Worm (Caenorhabditis elegans): ENCODE results near the gene dpy-2.
A peak's percentile ranks its signal among the peaks of the same experiment; 100 is the strongest.

The dpy-2 gene

DNA sequence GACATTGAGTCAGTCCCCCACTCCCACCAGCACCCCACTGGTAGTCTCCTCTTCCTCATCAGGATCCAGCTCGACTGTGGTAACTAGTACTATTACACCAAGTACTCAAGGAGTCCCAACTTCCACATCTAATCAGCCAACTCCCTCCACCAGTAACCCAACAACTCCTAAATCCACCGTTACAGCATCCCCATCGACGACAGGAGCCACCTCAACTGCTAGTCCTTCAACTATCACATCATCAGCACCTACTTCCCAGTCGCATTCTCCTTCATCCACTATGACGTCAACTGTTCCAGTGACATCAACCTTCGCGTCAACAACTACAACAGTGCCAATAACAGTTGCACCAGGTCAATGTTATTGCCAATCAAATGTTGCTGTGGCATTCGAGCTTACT is 45.6 kb upstream of the dpy-2 start:
- peak in 1 of 2 experiments; percentile 96 for TF ChIP-seq unc-62 (GFP tag; optimal IDR thresholded peaks at IDR 0.05 in 1 of 2)
- TF ChIP-seq unc-62 (tag; optimal IDR thresholded peaks at IDR 0.05): no peak
- no peak for TF ChIP-seq F49E8.2 (tag; optimal IDR thresholded peaks at IDR 0.05; ENCODE audit: borderline replicate concordance)

DNA sequence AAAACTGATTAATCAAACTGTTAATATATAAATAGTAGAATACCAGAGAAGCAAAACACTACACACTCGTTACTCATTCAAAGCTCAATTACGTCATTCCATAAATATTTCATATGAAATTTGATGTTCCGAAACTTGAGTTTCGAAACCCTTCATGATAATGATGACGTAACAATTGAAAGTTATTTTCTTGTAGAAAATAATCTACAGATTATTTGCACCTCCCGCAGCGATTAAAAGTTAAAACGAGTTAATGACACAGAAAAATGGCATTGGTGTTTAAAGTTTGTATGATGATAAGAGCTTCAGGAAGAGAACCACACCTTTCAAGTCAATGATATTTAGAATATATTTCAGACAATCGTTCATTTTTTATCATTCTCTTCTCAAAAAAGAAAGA is 40.2 kb upstream of the dpy-2 start, which contains the start of gene H43E16.1:
Gene H43E16.1, plus strand, starts transcription at position 375 of the 400 bp plus-strand sequence.
- TF ChIP-seq aha-1 (tag) (peak; percentile 41), nhr-28 (tag; optimal IDR thresholded peaks at IDR 0.05) (peak; percentile 63), php-3 (GFP tag; IDR thresholded peaks at IDR 0.05) (peak; percentile 76), F10B5.3 (tag; optimal IDR thresholded peaks at IDR 0.05) (no peak), daf-16 (GFP tag; optimal IDR thresholded peaks at IDR 0.05) (no peak), daf-16 (tag; optimal IDR thresholded peaks at IDR 0.05) (peak; percentile 57), pqm-1 (tag; optimal IDR thresholded peaks at IDR 0.05) (peak; percentile 80), nhr-77 (tag; optimal IDR thresholded peaks at IDR 0.05) (peak; percentile 32), ceh-44 (GFP tag; IDR thresholded peaks at IDR 0.05) (no peak), dmd-6 (GFP tag; IDR thresholded peaks at IDR 0.05) (peak; percentile 79), hlh-11 (tag; optimal IDR thresholded peaks at IDR 0.05) (peak; percentile 23)

DNA sequence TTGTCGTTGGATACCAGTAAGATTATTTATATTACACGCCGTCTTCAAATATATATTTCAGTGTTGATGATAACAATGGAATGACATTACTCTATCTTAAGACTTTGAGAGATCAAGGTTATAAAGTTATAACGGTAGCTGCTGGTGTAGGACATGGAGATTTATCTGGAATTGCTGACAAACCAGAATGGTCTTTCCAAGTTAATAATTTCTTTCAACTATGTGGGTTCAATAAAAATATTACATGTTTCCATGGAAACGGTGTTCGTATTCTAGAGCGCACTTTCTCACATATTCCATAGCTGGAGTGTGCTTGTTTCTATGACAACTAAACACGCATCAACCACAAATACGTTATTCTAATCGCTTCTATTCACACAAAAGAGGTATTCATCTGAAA is 34.4 kb upstream of the dpy-2 start, which contains the start of gene ift-74:
Gene ift-74, plus strand, starts transcription at position 301 of the 400 bp plus-strand sequence.
- TF ChIP-seq php-3 (GFP tag; IDR thresholded peaks at IDR 0.05): no peak
- no peak for TF ChIP-seq tag-97 (GFP tag; IDR thresholded peaks at IDR 0.05)
- TF ChIP-seq nhr-102 (tag; optimal IDR thresholded peaks at IDR 0.05): no peak
- no peak for TF ChIP-seq pha-4 (GFP tag; IDR thresholded peaks at IDR 0.05)
- no peak for TF ChIP-seq pha-4 (tag; optimal IDR thresholded peaks at IDR 0.05)
- TF ChIP-seq zip-2 (tag; optimal IDR thresholded peaks at IDR 0.05): no peak
- TF ChIP-seq ceh-32 (tag; optimal IDR thresholded peaks at IDR 0.05; ENCODE audit: poor library complexity): no peak
- TF ChIP-seq ztf-7 (tag; optimal IDR thresholded peaks at IDR 0.05): no peak
- no peak for TF ChIP-seq nhr-10 (tag; optimal IDR thresholded peaks at IDR 0.05)
- no peak for TF ChIP-seq nhr-28 (tag; optimal IDR thresholded peaks at IDR 0.05)
- TF ChIP-seq lim-7 (GFP tag; IDR thresholded peaks at IDR 0.05): no peak
- no peak for TF ChIP-seq pqm-1 (tag; optimal IDR thresholded peaks at IDR 0.05)
- no peak for TF ChIP-seq mxl-3 (GFP tag; optimal IDR thresholded peaks at IDR 0.05)
- no peak for TF ChIP-seq lin-39 (tag; optimal IDR thresholded peaks at IDR 0.05)
- no peak for TF ChIP-seq ZK337.2 (GFP tag; IDR thresholded peaks at IDR 0.05)
- TF ChIP-seq attf-4 (tag; optimal IDR thresholded peaks at IDR 0.05): no peak
- TF ChIP-seq hlh-11 (tag; optimal IDR thresholded peaks at IDR 0.05): no peak
- TF ChIP-seq ctbp-1 (GFP tag; IDR thresholded peaks at IDR 0.05): no peak
- no peak for TF ChIP-seq ZK546.5 (tag; optimal IDR thresholded peaks at IDR 0.05)
- no peak for TF ChIP-seq vab-7 (GFP tag; IDR thresholded peaks at IDR 0.05)
- TF ChIP-seq spr-3 (GFP tag; optimal IDR thresholded peaks at IDR 0.05): no peak

DNA sequence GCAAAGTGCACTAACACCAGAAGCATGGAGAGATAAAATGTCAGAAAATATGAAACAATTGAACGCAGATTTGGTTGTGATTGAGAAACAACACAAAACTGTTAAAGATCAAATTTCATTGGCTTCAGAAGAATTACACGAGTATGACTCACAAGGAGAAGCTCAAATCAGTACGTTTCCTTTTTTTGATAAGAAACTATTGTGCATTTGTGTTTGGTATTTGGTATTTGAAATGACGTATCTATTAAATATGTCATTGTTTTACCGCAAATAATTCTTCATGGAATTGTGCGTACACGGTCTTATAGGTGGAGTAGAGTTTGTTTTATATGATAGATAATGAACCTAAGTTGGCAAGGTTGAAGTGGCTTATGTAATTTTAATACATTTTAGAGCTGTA is 32.6 kb upstream of the dpy-2 start:
- TF ChIP-seq ces-1 (GFP tag; optimal IDR thresholded peaks at IDR 0.05): no peak
- TF ChIP-seq daf-19 (GFP tag; conservative IDR thresholded peaks at IDR 0.05): no peak
- no peak for TF ChIP-seq nhr-6 (tag; optimal IDR thresholded peaks at IDR 0.05)
- TF ChIP-seq F37D6.2 (tag; optimal IDR thresholded peaks at IDR 0.05): no peak
- TF ChIP-seq unc-39 (tag; optimal IDR thresholded peaks at IDR 0.05): no peak
- peak; percentile 72 for TF ChIP-seq pqm-1 (tag; optimal IDR thresholded peaks at IDR 0.05)
- no peak for TF ChIP-seq daf-12 (tag; optimal IDR thresholded peaks at IDR 0.05)
- no peak for TF ChIP-seq mep-1 (tag; optimal IDR thresholded peaks at IDR 0.05)
- TF ChIP-seq egl-43 (GFP tag; IDR thresholded peaks at IDR 0.05): no peak
- TF ChIP-seq T26A8.4 (GFP tag; IDR thresholded peaks at IDR 0.05): no peak
- TF ChIP-seq snpc-4 (tag; optimal IDR thresholded peaks at IDR 0.05): no peak
- no peak for TF ChIP-seq lin-13 (GFP tag; optimal IDR thresholded peaks at IDR 0.05)
- TF ChIP-seq vab-7 (GFP tag; IDR thresholded peaks at IDR 0.05): no peak
- no peak for TF ChIP-seq zip-2 (tag; optimal IDR thresholded peaks at IDR 0.05)
- no peak for TF ChIP-seq nhr-41 (GFP tag; IDR thresholded peaks at IDR 0.05)
- no peak for TF ChIP-seq ceh-32 (tag; optimal IDR thresholded peaks at IDR 0.05; ENCODE audit: poor library complexity)
- no peak for TF ChIP-seq saeg-2 (GFP tag; IDR thresholded peaks at IDR 0.05)
- no peak for TF ChIP-seq lim-7 (GFP tag; IDR thresholded peaks at IDR 0.05)
- no peak for TF ChIP-seq madf-9 (GFP tag; conservative IDR thresholded peaks at IDR 0.05)
- TF ChIP-seq nhr-28 (tag; optimal IDR thresholded peaks at IDR 0.05): peak; percentile 50
- no peak for TF ChIP-seq fos-1 (tag; optimal IDR thresholded peaks at IDR 0.05)
- no peak for TF ChIP-seq ztf-11 (tag; optimal IDR thresholded peaks at IDR 0.05)
- TF ChIP-seq hlh-30 (tag; optimal IDR thresholded peaks at IDR 0.05; ENCODE audit: insufficient read depth): no peak
- peak; percentile 18 for TF ChIP-seq nhr-77 (tag; optimal IDR thresholded peaks at IDR 0.05)
- TF ChIP-seq snpc-1.2 (GFP tag; IDR thresholded peaks at IDR 0.05): no peak

All from whole organism, L4 larva.